2 fruit fly cellular contexts compared by ENCODE assay signal in genomic region chr3R:13273462-13273861, dm6.
A peak's percentile ranks its signal among the peaks of the same experiment; 100 is the strongest.
TF ChIP-seq lines count a peak whose summit lies in the region.

No protein-coding gene starts in this region.

- no peak for TF ChIP-seq CTCF in whole organism, embryonic (GFP tag; optimal IDR thresholded peaks at IDR 0.05; lab: Kevin White, UChicago)

TF ChIP-seq in whole organism, embryonic, 481 proteins besides CTCF, POLR2A, EP300 and RAD21 (continues in another document):
- no peak for TF ChIP-seq Stat92E (GFP tag; optimal IDR thresholded peaks at IDR 0.05; lab: Kevin White, UChicago)
- no peak for TF ChIP-seq CG12155 (GFP tag; optimal IDR thresholded peaks at IDR 0.05; lab: Kevin White, UChicago)
- TF ChIP-seq Vsx1 (GFP tag; optimal IDR thresholded peaks at IDR 0.05; lab: Kevin White, UChicago) = no peak
- TF ChIP-seq CG34224 (GFP tag; IDR thresholded peaks at IDR 0.05; lab: Robert Waterston, UW; ENCODE audit: partially characterized antibody) = peak; percentile 45; the same call in 1 of the 3 replicates
- TF ChIP-seq CG30431 (GFP tag; optimal IDR thresholded peaks at IDR 0.05; lab: Kevin White, UChicago) = no peak
- TF ChIP-seq sd (tag; optimal IDR thresholded peaks at IDR 0.05; lab: Kevin White, UChicago) = peak; percentile 63
- TF ChIP-seq CG13894 (tag; optimal IDR thresholded peaks at IDR 0.05; lab: Kevin White, UChicago) = peak; percentile 42
- TF ChIP-seq ftz-f1 (GFP tag; optimal IDR thresholded peaks at IDR 0.05; lab: Kevin White, UChicago) = peak; percentile 30
- no peak for TF ChIP-seq cato (GFP tag; optimal IDR thresholded peaks at IDR 0.05; lab: Kevin White, UChicago; ENCODE audit: borderline replicate concordance)
- TF ChIP-seq hb (GFP tag; IDR thresholded peaks at IDR 0.05; lab: Robert Waterston, UW; ENCODE audit: partially characterized antibody) = no peak
- TF ChIP-seq ash1 (GFP tag; optimal IDR thresholded peaks at IDR 0.05; lab: Kevin White, UChicago) = no peak
- TF ChIP-seq HmgD (GFP tag; optimal IDR thresholded peaks at IDR 0.05; lab: Kevin White, UChicago) = no peak
- no peak for TF ChIP-seq Mad (GFP tag; optimal IDR thresholded peaks at IDR 0.05; lab: Kevin White, UChicago)
- no peak for TF ChIP-seq CG13775 (GFP tag; optimal IDR thresholded peaks at IDR 0.05; lab: Kevin White, UChicago)
- peak; percentile 52; the same call in 1 of the 2 replicates for TF ChIP-seq crol (GFP tag; IDR thresholded peaks at IDR 0.05; lab: Robert Waterston, UW)
- TF ChIP-seq vvl (GFP tag; IDR thresholded peaks at IDR 0.05; lab: Robert Waterston, UW) = peak; percentile 72; the same call in 1 of the 2 replicates
- no peak for TF ChIP-seq CG15479 (GFP tag; optimal IDR thresholded peaks at IDR 0.05; lab: Kevin White, UChicago)
- TF ChIP-seq tap (tag; optimal IDR thresholded peaks at IDR 0.05; lab: Kevin White, UChicago) = no peak
- TF ChIP-seq chm (GFP tag; IDR thresholded peaks at IDR 0.05; lab: Robert Waterston, UW) = no peak
- TF ChIP-seq chinmo (GFP tag; IDR thresholded peaks at IDR 0.05; lab: Robert Waterston, UW; ENCODE audit: partially characterized antibody) = peak; percentile 97
- TF ChIP-seq psq (GFP tag; optimal IDR thresholded peaks at IDR 0.05; lab: Kevin White, UChicago) = no peak
- no peak for TF ChIP-seq CHES-1-like (GFP tag; optimal IDR thresholded peaks at IDR 0.05; lab: Kevin White, UChicago)
- no peak for TF ChIP-seq CG13424 (tag; optimal IDR thresholded peaks at IDR 0.05; lab: Kevin White, UChicago)
- TF ChIP-seq Med (GFP tag; lab: Kevin White, UChicago) = peak; percentile 8
- no peak for TF ChIP-seq aop (GFP tag; IDR thresholded peaks at IDR 0.05; lab: Robert Waterston, UW)
- no peak for TF ChIP-seq jumu (GFP tag; optimal IDR thresholded peaks at IDR 0.05; lab: Kevin White, UChicago)
- no peak for TF ChIP-seq CG16779 (GFP tag; IDR thresholded peaks at IDR 0.05; lab: Robert Waterston, UW)
- peak; percentile 27; the same call in 1 of the 2 replicates for TF ChIP-seq CG13287 (GFP tag; IDR thresholded peaks at IDR 0.05; lab: Robert Waterston, UW; ENCODE audit: partially characterized antibody)
- no peak for TF ChIP-seq Dp (GFP tag; optimal IDR thresholded peaks at IDR 0.05; lab: Kevin White, UChicago)
- TF ChIP-seq lab (GFP tag; optimal IDR thresholded peaks at IDR 0.05; lab: Kevin White, UChicago) = peak; percentile 10
- TF ChIP-seq CG4854 (GFP tag; optimal IDR thresholded peaks at IDR 0.05; lab: Kevin White, UChicago) = no peak
- no peak for TF ChIP-seq mld (GFP tag; IDR thresholded peaks at IDR 0.05; lab: Robert Waterston, UW; ENCODE audit: partially characterized antibody)
- no peak for TF ChIP-seq CG3407 (GFP tag; optimal IDR thresholded peaks at IDR 0.05; lab: Kevin White, UChicago)
- TF ChIP-seq CG18599 (GFP tag; optimal IDR thresholded peaks at IDR 0.05; lab: Kevin White, UChicago) = no peak
- TF ChIP-seq CG7963 (GFP tag; IDR thresholded peaks at IDR 0.05; lab: Robert Waterston, UW; ENCODE audit: partially characterized antibody) = no peak
- TF ChIP-seq HHEX (GFP tag; optimal IDR thresholded peaks at IDR 0.05; lab: Kevin White, UChicago) = no peak
- TF ChIP-seq Eip74EF (GFP tag; optimal IDR thresholded peaks at IDR 0.05; lab: Kevin White, UChicago) = peak in 1 of 2 experiments; percentile 94
- peak; percentile 76 for TF ChIP-seq CG12769 (tag; optimal IDR thresholded peaks at IDR 0.05; lab: Kevin White, UChicago)
- no peak for TF ChIP-seq maf-S (GFP tag; optimal IDR thresholded peaks at IDR 0.05; lab: Kevin White, UChicago)
- no peak for TF ChIP-seq so (GFP tag; IDR thresholded peaks at IDR 0.05; lab: Robert Waterston, UW)
- no peak for TF ChIP-seq Rfx (GFP tag; IDR thresholded peaks at IDR 0.05; lab: Robert Waterston, UW)
- TF ChIP-seq NK7.1 (GFP tag; optimal IDR thresholded peaks at IDR 0.05; lab: Kevin White, UChicago) = no peak
- TF ChIP-seq CG12071 (GFP tag; optimal IDR thresholded peaks at IDR 0.05; lab: Kevin White, UChicago) = no peak
- TF ChIP-seq Hmr (GFP tag; optimal IDR thresholded peaks at IDR 0.05; lab: Kevin White, UChicago) = no peak
- TF ChIP-seq CG3995 (GFP tag; optimal IDR thresholded peaks at IDR 0.05; lab: Kevin White, UChicago) = no peak

TF ChIP-seq in whole organism, wandering third instar larva, 38 proteins besides CTCF, POLR2A, EP300 and RAD21:
- no peak for TF ChIP-seq usp (GFP tag; optimal IDR thresholded peaks at IDR 0.05; lab: Kevin White, UChicago)
- no peak for TF ChIP-seq Rel (GFP tag; optimal IDR thresholded peaks at IDR 0.05; lab: Kevin White, UChicago)
- peak; percentile 6 for TF ChIP-seq Rel (tag; optimal IDR thresholded peaks at IDR 0.05; lab: Kevin White, UChicago)
- TF ChIP-seq Dif (GFP tag; optimal IDR thresholded peaks at IDR 0.05; lab: Kevin White, UChicago; ENCODE audit: partially characterized antibody) = peak; percentile 10
- TF ChIP-seq h (GFP tag; optimal IDR thresholded peaks at IDR 0.05; lab: Kevin White, UChicago) = peak; percentile 10
- TF ChIP-seq OdsH (GFP tag; optimal IDR thresholded peaks at IDR 0.05; lab: Kevin White, UChicago) = peak; percentile 6

Comparison
In these comparisons a context has a peak if more than half of its experiments do, and no peak if none do; other contexts are left out.
1. Of the 10 proteins assayed by ChIP-seq in both whole organism, embryonic and whole organism, wandering third instar larva: peak only in whole organism, embryonic: none; only in whole organism, wandering third instar larva: h; in both: none; in neither: 9.